Fruit fly (Drosophila melanogaster) whole organism, embryonic: ENCODE data around the gene nuf.

Experiments used
- Aef1 ChIP-seq: fragments of 200-800 bp; sonication (Bioruptor generic); IDR thresholded peaks from 3 replicates; pipeline ENCODE4 v1.3.6; 2022; ENCODE audit warnings: missing biosample characterization, missing genetic modification characterization
- Bgb ChIP-seq: fragments of 200-800 bp; sonication (Bioruptor generic); IDR thresholded peaks from 2 replicates; pipeline ENCODE4 v1.3.6; 2022; ENCODE audit warnings: missing biosample characterization, missing genetic modification characterization; ENCODE audit not compliant: partially characterized antibody
- BtbVII ChIP-seq: fragments of 200-800 bp; sonication (Bioruptor generic); optimal IDR thresholded peaks from 3 replicates; lab custom pipeline; 2017; ENCODE audit warnings: missing biosample characterization, mild to moderate bottlenecking, missing genetic modification characterization
- Bteb2 ChIP-seq: fragments of 200-800 bp; sonication (Bioruptor generic); optimal IDR thresholded peaks from 2 replicates; lab custom pipeline; 2016; ENCODE audit warnings: missing biosample characterization, missing genetic modification characterization
- CG10209 ChIP-seq: fragments of 200-800 bp; sonication (Bioruptor generic); optimal IDR thresholded peaks from 3 replicates; lab custom pipeline; 2017; ENCODE audit warnings: missing biosample characterization, mild to moderate bottlenecking, missing genetic modification characterization, missing genetic modification reagents
- CG10274 ChIP-seq: fragments of 200-800 bp; sonication (Bioruptor generic); optimal IDR thresholded peaks from 3 replicates; lab custom pipeline; 2017; ENCODE audit warnings: missing biosample characterization, mild to moderate bottlenecking, missing genetic modification characterization
- CG10654 ChIP-seq: fragments of 200-800 bp; sonication (Bioruptor generic); optimal IDR thresholded peaks from 2 replicates; lab custom pipeline; 2016; ENCODE audit warnings: missing biosample characterization, missing genetic modification characterization
- CG11247 ChIP-seq: fragments of 200-800 bp; sonication (Bioruptor generic); IDR thresholded peaks from 2 replicates; pipeline ENCODE4 v1.3.6; 2022; ENCODE audit warnings: missing biosample characterization, missing genetic modification characterization
- CG11456 ChIP-seq: fragments of 200-800 bp; sonication (Bioruptor generic); IDR thresholded peaks from 3 replicates; pipeline ENCODE4 v1.3.6; 2022; ENCODE audit warnings: missing biosample characterization, missing genetic modification characterization
- CG11504 ChIP-seq: fragments of 200-800 bp; sonication (Bioruptor generic); optimal IDR thresholded peaks from 3 replicates; lab custom pipeline; 2019; ENCODE audit warnings: missing biosample characterization, mild to moderate bottlenecking, missing genetic modification characterization, moderate library complexity
- CG11560 ChIP-seq: fragments of 200-800 bp; sonication (Bioruptor generic); IDR thresholded peaks from 3 replicates; pipeline ENCODE4 v1.3.6; 2022; ENCODE audit warnings: missing biosample characterization, missing genetic modification characterization
- CG12299 ChIP-seq: fragments of 200-800 bp; sonication (Bioruptor generic); optimal IDR thresholded peaks from 2 replicates; lab custom pipeline; 2018; ENCODE audit warnings: missing biosample characterization, mild to moderate bottlenecking, missing genetic modification characterization
- CG13287 ChIP-seq: fragments of 200-800 bp; sonication (Bioruptor generic); IDR thresholded peaks from 2 replicates; pipeline ENCODE4 v1.3.6; 2022; ENCODE audit warnings: missing biosample characterization, missing genetic modification characterization; ENCODE audit not compliant: partially characterized antibody
- CG15269 ChIP-seq: fragments of 200-800 bp; sonication (Bioruptor generic); optimal IDR thresholded peaks from 2 replicates; lab custom pipeline; 2018; ENCODE audit warnings: missing biosample characterization, mild to moderate bottlenecking, missing genetic modification characterization, moderate library complexity
- CG15601 ChIP-seq: fragments of 200-800 bp; sonication (Bioruptor generic); optimal IDR thresholded peaks from 3 replicates; lab custom pipeline; 2019; ENCODE audit warnings: missing biosample characterization, mild to moderate bottlenecking, missing genetic modification characterization, moderate library complexity
- CG17912 ChIP-seq: fragments of 200-800 bp; sonication (Bioruptor generic); optimal IDR thresholded peaks from 2 replicates; lab custom pipeline; 2018; ENCODE audit warnings: missing biosample characterization, mild to moderate bottlenecking, missing genetic modification characterization
- CG18262 ChIP-seq: fragments of 200-800 bp; optimal IDR thresholded peaks from 3 replicates; lab custom pipeline; 2019; ENCODE audit warnings: missing biosample characterization, mild to moderate bottlenecking, missing genetic modification characterization, moderate library complexity
- CG18619 ChIP-seq: fragments of 200-800 bp; sonication (Bioruptor generic); optimal IDR thresholded peaks from 3 replicates; lab custom pipeline; 2017; ENCODE audit warnings: missing biosample characterization, mild to moderate bottlenecking, missing genetic modification characterization
- CG2116 ChIP-seq: fragments of 200-800 bp; sonication (Bioruptor generic); optimal IDR thresholded peaks from 3 replicates; lab custom pipeline; 2018; ENCODE audit warnings: missing biosample characterization, mild to moderate bottlenecking, missing genetic modification characterization
- CG2712 ChIP-seq: fragments of 200-800 bp; optimal IDR thresholded peaks from 3 replicates; lab custom pipeline; 2019; ENCODE audit warnings: missing biosample characterization, mild to moderate bottlenecking, missing genetic modification characterization, moderate library complexity
- CG2889 ChIP-seq: fragments of 200-800 bp; sonication (Bioruptor generic); IDR thresholded peaks from 3 replicates; pipeline ENCODE4 v1.3.6; 2022; ENCODE audit warnings: missing biosample characterization, missing genetic modification characterization
- CG3995 ChIP-seq: fragments of 200-800 bp; sonication (Bioruptor generic); optimal IDR thresholded peaks from 3 replicates; lab custom pipeline; 2016; ENCODE audit warnings: missing biosample characterization, missing genetic modification characterization
- CG5180 ChIP-seq: fragments of 200-800 bp; sonication (Bioruptor generic); optimal IDR thresholded peaks from 3 replicates; lab custom pipeline; 2017; ENCODE audit warnings: missing biosample characterization, missing genetic modification characterization, mild to moderate bottlenecking, moderate library complexity, missing genetic modification reagents
- Dbx ChIP-seq: fragments of 200-800 bp; sonication (Bioruptor generic); IDR thresholded peaks from 3 replicates; pipeline ENCODE4 v1.3.6; 2022; ENCODE audit warnings: missing biosample characterization, missing genetic modification characterization
- Dfd ChIP-seq, 2 experiments: fragments of >200 bp; optimal IDR thresholded peaks; 2 replicates each; lab custom pipeline; 2017; ENCODE audit warnings: missing biosample characterization in 2 of 2, missing genetic modification characterization in 2 of 2
- Dip2 ChIP-seq: fragments of 200-800 bp; sonication (Bioruptor generic); IDR thresholded peaks from 2 replicates; pipeline ENCODE4 v1.3.6; 2022; ENCODE audit warnings: missing biosample characterization, missing genetic modification characterization
- Fer2 ChIP-seq: fragments of 200-800 bp; sonication (Bioruptor generic); optimal IDR thresholded peaks from 2 replicates; lab custom pipeline; 2018; ENCODE audit warnings: missing biosample characterization, mild to moderate bottlenecking, missing genetic modification characterization, moderate library complexity
- Gsc ChIP-seq: fragments of 200-800 bp; sonication (Bioruptor generic); IDR thresholded peaks from 2 replicates; pipeline ENCODE4 v1.3.6; 2022; ENCODE audit warnings: missing biosample characterization, missing genetic modification characterization
- Hr51 ChIP-seq, 2 experiments: fragments of 200-800 bp; sonication (Bioruptor generic); optimal IDR thresholded peaks; 2 replicates in 1 of 2; 3 replicates in 1 of 2; lab custom pipeline; 2016 to 2018; ENCODE audit warnings: missing biosample characterization in 2 of 2, missing genetic modification characterization in 2 of 2, mild to moderate bottlenecking in 1 of 2, moderate library complexity in 1 of 2
- Meics ChIP-seq: fragments of 200-800 bp; sonication (Bioruptor generic); optimal IDR thresholded peaks from 2 replicates; lab custom pipeline; 2017; ENCODE audit warnings: missing biosample characterization, mild to moderate bottlenecking, missing genetic modification characterization
- Oli ChIP-seq: fragments of 200-800 bp; sonication (Bioruptor generic); optimal IDR thresholded peaks from 2 replicates; lab custom pipeline; 2018; ENCODE audit warnings: missing biosample characterization, mild to moderate bottlenecking, missing genetic modification characterization, moderate library complexity
- Spps ChIP-seq: fragments of 200-800 bp; sonication (Bioruptor generic); optimal IDR thresholded peaks from 2 replicates; lab custom pipeline; 2018; ENCODE audit warnings: missing biosample characterization, mild to moderate bottlenecking, missing genetic modification characterization
- YL-1 ChIP-seq: fragments of 200-800 bp; sonication (Bioruptor generic); optimal IDR thresholded peaks from 3 replicates; lab custom pipeline; 2017; ENCODE audit warnings: missing biosample characterization, mild to moderate bottlenecking, missing genetic modification characterization
- az2 ChIP-seq: fragments of 200-800 bp; sonication (Bioruptor generic); optimal IDR thresholded peaks from 3 replicates; lab custom pipeline; 2016; ENCODE audit warnings: missing biosample characterization, missing genetic modification characterization
- dpn ChIP-seq, 2 experiments: fragments of 200-800 bp; sonication (Bioruptor generic); optimal IDR thresholded peaks; 3 replicates each; lab custom pipeline; 2016; ENCODE audit warnings: missing biosample characterization in 2 of 2, missing genetic modification characterization in 2 of 2
- exex ChIP-seq: fragments of 200-800 bp; sonication (Bioruptor generic); optimal IDR thresholded peaks from 4 replicates; lab custom pipeline; 2018; ENCODE audit warnings: missing biosample characterization, mild to moderate bottlenecking, missing genetic modification characterization, moderate library complexity
- gsb ChIP-seq: fragments of 200-800 bp; sonication (Bioruptor generic); IDR thresholded peaks from 2 replicates; pipeline ENCODE4 v1.3.6; 2022; ENCODE audit warnings: missing biosample characterization, missing genetic modification characterization
- lab ChIP-seq: fragments of 200-800 bp; sonication (Bioruptor generic); optimal IDR thresholded peaks from 3 replicates; lab custom pipeline; 2017; ENCODE audit warnings: missing biosample characterization, missing genetic modification characterization, mild to moderate bottlenecking, moderate library complexity, missing genetic modification reagents
- nmo ChIP-seq: fragments of 200-800 bp; sonication (Bioruptor generic); optimal IDR thresholded peaks from 2 replicates; lab custom pipeline; 2018; ENCODE audit warnings: missing biosample characterization, mild to moderate bottlenecking, missing genetic modification characterization, moderate library complexity
- prd ChIP-seq, 3 experiments: fragments of >200 bp in 2 of 3; fragments of 200-800 bp in 1 of 3; sonication (Bioruptor generic) in 1 of 3; optimal IDR thresholded peaks in 2 of 3; IDR thresholded peaks in 1 of 3; 2 replicates in 2 of 3; 3 replicates in 1 of 3; pipeline versions ENCODE4 v1.3.6 to Lab custom; 2017 to 2022; ENCODE audit warnings: missing biosample characterization in 1 of 3, missing genetic modification characterization in 1 of 3
- sens ChIP-seq: fragments of 200-800 bp; sonication (Bioruptor generic); peaks from one replicate; lab custom pipeline; 2016; ENCODE audit warnings: missing biosample characterization, missing genetic modification characterization
- ssp ChIP-seq: fragments of 200-800 bp; sonication (Bioruptor generic); IDR thresholded peaks from 2 replicates; pipeline ENCODE4 v1.3.6; 2022; ENCODE audit warnings: missing biosample characterization, missing genetic modification characterization
- stwl ChIP-seq: fragments of 200-800 bp; sonication (Bioruptor generic); optimal IDR thresholded peaks from 3 replicates; lab custom pipeline; 2018; ENCODE audit warnings: missing biosample characterization, mild to moderate bottlenecking, missing genetic modification characterization, moderate library complexity
- tgo ChIP-seq: fragments of 200-800 bp; sonication (Bioruptor generic); IDR thresholded peaks from 3 replicates; pipeline ENCODE4 v1.3.6; 2022; ENCODE audit warnings: missing biosample characterization, missing genetic modification characterization
- tio ChIP-seq: fragments of 200-800 bp; sonication (Bioruptor generic); optimal IDR thresholded peaks from 2 replicates; lab custom pipeline; 2017; ENCODE audit warnings: missing biosample characterization, missing genetic modification characterization, inconsistent platforms
- unc-4 ChIP-seq: fragments of 200-800 bp; sonication (Bioruptor generic); IDR thresholded peaks from 2 replicates; pipeline ENCODE4 v1.3.6; 2022; ENCODE audit warnings: missing biosample characterization, missing genetic modification characterization; ENCODE audit not compliant: partially characterized antibody
- zf30C ChIP-seq: fragments of 200-800 bp; sonication (Bioruptor generic); optimal IDR thresholded peaks from 3 replicates; lab custom pipeline; 2018; ENCODE audit warnings: missing biosample characterization, mild to moderate bottlenecking, missing genetic modification characterization

Gene nuf

dm6 chr3L:14204659-14205568, 14.2 kb downstream of the nuf start (continued):
- TF ChIP-seq exex (tag; lab: Kevin White, UChicago) (no peak), Meics (GFP tag; lab: Kevin White, UChicago) (peak; percentile 50), az2 (peak; percentile 32), CG12299 (tag; lab: Kevin White, UChicago) (no peak), unc-4 (no peak), Dbx (GFP tag; lab: Robert Waterston, UW) (no peak), zf30C (GFP tag; lab: Kevin White, UChicago) (no peak), Oli (peak; percentile 25), CG5180 (peak; percentile 99), nmo (peak; percentile 27), CG18619 (GFP tag; lab: Kevin White, UChicago) (peak; percentile 19), CG11247 (GFP tag; lab: Robert Waterston, UW) (no peak), Fer2 (tag; lab: Kevin White, UChicago) (no peak), YL-1 (GFP tag; lab: Kevin White, UChicago) (no peak), BtbVII (GFP tag; lab: Kevin White, UChicago) (no peak), CG3995 (no peak), CG15269 (peak; percentile 37), CG18262 (tag; lab: Kevin White, UChicago) (peak; percentile 22), Bgb (peak; percentile 58; the same call in 1 of the 2 replicates), CG2116 (no peak), stwl (peak; percentile 33), Dfd (GFP tag; optimal IDR thresholded peaks at IDR 0.05; lab: Kevin White, UChicago) (no peak), CG11504 (peak; percentile 61), lab (GFP tag; lab: Kevin White, UChicago) (peak; percentile 40), CG10209 (GFP tag; lab: Kevin White, UChicago) (peak; percentile 50), tgo (GFP tag; lab: Robert Waterston, UW) (peak; percentile 43; the same call in 1 of the 3 replicates), CG15601 (tag; lab: Kevin White, UChicago) (peak; percentile 9), Aef1 (no peak), CG17912 (GFP tag; lab: Kevin White, UChicago) (peak; percentile 15), gsb (GFP tag; lab: Robert Waterston, UW) (no peak), CG11560 (tag; lab: Robert Waterston, UW) (no peak), CG10274 (GFP tag; lab: Kevin White, UChicago) (no peak), CG13287 (GFP tag; lab: Robert Waterston, UW) (peak; percentile 49; the same call in 1 of the 2 replicates), dpn (GFP tag; optimal IDR thresholded peaks at IDR 0.05; lab: Kevin White, UChicago) (peak; percentile 3 to 15), Bteb2 (no peak), Spps (tag; lab: Kevin White, UChicago) (no peak), Dip2 (no peak), CG2889 (no peak), Gsc (GFP tag; lab: Robert Waterston, UW) (no peak), sens (peak; percentile 47), prd (optimal IDR thresholded peaks at IDR 0.05; lab: Kevin White, UChicago) (no peak), prd (GFP tag; IDR thresholded peaks at IDR 0.05; lab: Robert Waterston, UW) (no peak), CG10654 (GFP tag; lab: Kevin White, UChicago) (no peak), CG2712 (tag; lab: Kevin White, UChicago) (peak; percentile 37), CG11456 (no peak), tio (GFP tag; lab: Kevin White, UChicago) (peak; percentile 11), ssp (GFP tag; lab: Robert Waterston, UW) (no peak), Hr51 (GFP tag; optimal IDR thresholded peaks at IDR 0.05; lab: Kevin White, UChicago) (peak in 1 of 2 experiments; percentile 47)
